Fruit fly (Drosophila melanogaster) whole organism, embryonic: ENCODE data around the gene Ilk.

ENCODE experiments used
- Adf1 ChIP-seq: fragments of 200-800 bp; sonication (Bioruptor generic); IDR thresholded peaks from 2 replicates; pipeline ENCODE4 v1.3.6; 2022; ENCODE audit warnings: missing biosample characterization, missing genetic modification characterization
- BtbVII ChIP-seq: fragments of 200-800 bp; sonication (Bioruptor generic); optimal IDR thresholded peaks from 3 replicates; lab custom pipeline; 2017; ENCODE audit warnings: missing biosample characterization, mild to moderate bottlenecking, missing genetic modification characterization
- C15 ChIP-seq: fragments of 200-800 bp; sonication (Bioruptor generic); IDR thresholded peaks from 3 replicates; pipeline ENCODE4 v1.3.6; 2022; ENCODE audit warnings: missing biosample characterization, missing genetic modification characterization
- CG11504 ChIP-seq: fragments of 200-800 bp; sonication (Bioruptor generic); optimal IDR thresholded peaks from 3 replicates; lab custom pipeline; 2019; ENCODE audit warnings: missing biosample characterization, mild to moderate bottlenecking, missing genetic modification characterization, moderate library complexity
- CG12942 ChIP-seq: fragments of 200-800 bp; sonication (Bioruptor generic); optimal IDR thresholded peaks from 3 replicates; lab custom pipeline; 2016; ENCODE audit warnings: missing biosample characterization, missing genetic modification characterization
- CG13123 ChIP-seq: fragments of 200-800 bp; sonication (Bioruptor generic); optimal IDR thresholded peaks from 2 replicates; lab custom pipeline; 2016; ENCODE audit warnings: missing biosample characterization, missing genetic modification characterization
- CG15073 ChIP-seq: fragments of 200-800 bp; sonication (Bioruptor generic); optimal IDR thresholded peaks from 2 replicates; lab custom pipeline; 2016; ENCODE audit warnings: missing biosample characterization, missing genetic modification characterization
- CG15269 ChIP-seq: fragments of 200-800 bp; sonication (Bioruptor generic); optimal IDR thresholded peaks from 2 replicates; lab custom pipeline; 2018; ENCODE audit warnings: missing biosample characterization, mild to moderate bottlenecking, missing genetic modification characterization, moderate library complexity
- CG17568 ChIP-seq: fragments of 200-800 bp; sonication (Bioruptor generic); optimal IDR thresholded peaks from 2 replicates; lab custom pipeline; 2018; ENCODE audit warnings: missing biosample characterization, mild to moderate bottlenecking, missing genetic modification characterization, moderate library complexity
- CG18619 ChIP-seq: fragments of 200-800 bp; sonication (Bioruptor generic); optimal IDR thresholded peaks from 3 replicates; lab custom pipeline; 2017; ENCODE audit warnings: missing biosample characterization, mild to moderate bottlenecking, missing genetic modification characterization
- CG2120 ChIP-seq: fragments of 200-800 bp; sonication (Bioruptor generic); optimal IDR thresholded peaks from 3 replicates; lab custom pipeline; 2016; ENCODE audit warnings: missing biosample characterization, missing genetic modification characterization
- CG2129 ChIP-seq: fragments of 200-800 bp; sonication (Bioruptor generic); IDR thresholded peaks from 2 replicates; pipeline ENCODE4 v1.3.6; 2022; ENCODE audit warnings: missing biosample characterization, missing genetic modification characterization; ENCODE audit not compliant: partially characterized antibody
- CG7839 ChIP-seq: fragments of 200-800 bp; sonication (Bioruptor generic); optimal IDR thresholded peaks from 3 replicates; lab custom pipeline; 2018; ENCODE audit warnings: missing biosample characterization, mild to moderate bottlenecking, missing genetic modification characterization, moderate library complexity
- CG8944 ChIP-seq: fragments of 200-800 bp; sonication (Bioruptor generic); optimal IDR thresholded peaks from 3 replicates; lab custom pipeline; 2016; ENCODE audit warnings: missing biosample characterization, missing genetic modification characterization
- CG9932 ChIP-seq: fragments of 200-800 bp; sonication (Bioruptor generic); IDR thresholded peaks from 2 replicates; pipeline ENCODE4 v1.3.6; 2022; ENCODE audit warnings: missing biosample characterization, missing genetic modification characterization
- Dip2 ChIP-seq: fragments of 200-800 bp; sonication (Bioruptor generic); IDR thresholded peaks from 2 replicates; pipeline ENCODE4 v1.3.6; 2022; ENCODE audit warnings: missing biosample characterization, missing genetic modification characterization
- Doc2 ChIP-seq: fragments of 200-800 bp; sonication (Bioruptor generic); IDR thresholded peaks from 2 replicates; pipeline ENCODE4 v1.3.6; 2022; ENCODE audit warnings: missing biosample characterization, missing genetic modification characterization
- Dp ChIP-seq: fragments of 200-800 bp; sonication (Bioruptor generic); optimal IDR thresholded peaks from 2 replicates; lab custom pipeline; 2018; ENCODE audit warnings: missing biosample characterization, mild to moderate bottlenecking, missing genetic modification characterization, moderate library complexity
- E2f2 ChIP-seq: fragments of 200-800 bp; sonication (Bioruptor generic); IDR thresholded peaks from 2 replicates; pipeline ENCODE4 v1.3.6; 2022; ENCODE audit warnings: missing biosample characterization, missing genetic modification characterization
- H2.0 ChIP-seq: fragments of 200-800 bp; sonication (Bioruptor generic); IDR thresholded peaks from 2 replicates; pipeline ENCODE4 v1.3.6; 2022; ENCODE audit warnings: missing biosample characterization, missing genetic modification characterization
- HmgD ChIP-seq: fragments of 200-800 bp; sonication (Bioruptor generic); optimal IDR thresholded peaks from 3 replicates; lab custom pipeline; 2016; ENCODE audit warnings: missing biosample characterization, missing genetic modification characterization
- Hr78 ChIP-seq, 2 experiments: fragments of 200-800 bp in 1 of 2; fragments of >200 bp in 1 of 2; sonication (Bioruptor generic) in 1 of 2; optimal IDR thresholded peaks; 2 replicates each; lab custom pipeline; 2017 to 2019; ENCODE audit warnings: missing biosample characterization in 2 of 2, missing genetic modification characterization in 2 of 2, mild to moderate bottlenecking in 1 of 2, moderate library complexity in 1 of 2
- Mrtf ChIP-seq: fragments of 200-800 bp; sonication (Bioruptor generic); IDR thresholded peaks from 3 replicates; pipeline ENCODE4 v1.3.6; 2022; ENCODE audit warnings: missing biosample characterization, missing genetic modification characterization
- Neu2 ChIP-seq: fragments of 200-800 bp; sonication (Bioruptor generic); optimal IDR thresholded peaks from 3 replicates; lab custom pipeline; 2016; ENCODE audit warnings: missing biosample characterization, missing genetic modification characterization, borderline replicate concordance
- Sry-δ ChIP-seq: fragments of 200-800 bp; sonication (Bioruptor generic); optimal IDR thresholded peaks from 2 replicates; lab custom pipeline; 2016; ENCODE audit warnings: missing biosample characterization, missing genetic modification characterization
- Stat92E ChIP-seq, 3 experiments: fragments of >200 bp in 2 of 3; fragments of 200-800 bp in 1 of 3; sonication (Bioruptor generic) in 1 of 3; optimal IDR thresholded peaks; 2 replicates each; lab custom pipeline; 2017 to 2019; ENCODE audit warnings: missing biosample characterization in 3 of 3, missing genetic modification characterization in 3 of 3, mild to moderate bottlenecking in 1 of 3, moderate library complexity in 1 of 3
- Xrp1 ChIP-seq: fragments of 200-800 bp; sonication (Bioruptor generic); IDR thresholded peaks from 2 replicates; pipeline ENCODE4 v1.3.6; 2022; ENCODE audit warnings: missing biosample characterization, missing genetic modification characterization
- YL-1 ChIP-seq: fragments of 200-800 bp; sonication (Bioruptor generic); optimal IDR thresholded peaks from 3 replicates; lab custom pipeline; 2017; ENCODE audit warnings: missing biosample characterization, mild to moderate bottlenecking, missing genetic modification characterization
- abd-A ChIP-seq: fragments of 200-800 bp; sonication (Bioruptor generic); optimal IDR thresholded peaks from 3 replicates; lab custom pipeline; 2019; ENCODE audit warnings: missing biosample characterization, mild to moderate bottlenecking, missing genetic modification characterization, moderate library complexity
- ara ChIP-seq: fragments of 200-800 bp; sonication (Bioruptor generic); IDR thresholded peaks from 2 replicates; pipeline ENCODE4 v1.3.6; 2022; ENCODE audit warnings: missing biosample characterization, missing genetic modification characterization
- bigmax ChIP-seq: fragments of 200-800 bp; sonication (Bioruptor generic); optimal IDR thresholded peaks from 2 replicates; lab custom pipeline; 2018; ENCODE audit warnings: missing biosample characterization, mild to moderate bottlenecking, missing genetic modification characterization
- chn ChIP-seq: fragments of 200-800 bp; sonication (Bioruptor generic); optimal IDR thresholded peaks from 2 replicates; lab custom pipeline; 2016; ENCODE audit warnings: missing biosample characterization, missing genetic modification characterization
- corto ChIP-seq: fragments of 200-800 bp; sonication (Bioruptor generic); optimal IDR thresholded peaks from 2 replicates; lab custom pipeline; 2016; ENCODE audit warnings: missing biosample characterization, mild to moderate bottlenecking, missing genetic modification characterization, moderate library complexity
- crc ChIP-seq: fragments of 200-800 bp; sonication (Bioruptor generic); optimal IDR thresholded peaks from 2 replicates; lab custom pipeline; 2016; ENCODE audit warnings: missing biosample characterization, missing genetic modification characterization
- crol ChIP-seq: fragments of 200-800 bp; sonication (Bioruptor generic); IDR thresholded peaks from 2 replicates; pipeline ENCODE4 v1.3.6; 2022; ENCODE audit warnings: missing biosample characterization, missing genetic modification characterization
- disco-r ChIP-seq: fragments of 200-800 bp; sonication (Bioruptor generic); optimal IDR thresholded peaks from 2 replicates; lab custom pipeline; 2016; ENCODE audit warnings: missing biosample characterization, missing genetic modification characterization
- hkb ChIP-seq, 2 experiments: fragments of 200-800 bp in 1 of 2; fragments of >200 bp in 1 of 2; sonication (Bioruptor generic) in 1 of 2; IDR thresholded peaks in 1 of 2; optimal IDR thresholded peaks in 1 of 2; 2 replicates each; pipeline versions ENCODE4 v1.3.6 to Lab custom; 2017 to 2022; ENCODE audit warnings: missing biosample characterization in 1 of 2, missing genetic modification characterization in 1 of 2
- klu ChIP-seq: fragments of 200-800 bp; sonication (Bioruptor generic); IDR thresholded peaks from 2 replicates; pipeline ENCODE4 v1.3.6; 2022; ENCODE audit warnings: missing biosample characterization, missing genetic modification characterization
- lab ChIP-seq: fragments of 200-800 bp; sonication (Bioruptor generic); optimal IDR thresholded peaks from 3 replicates; lab custom pipeline; 2017; ENCODE audit warnings: missing biosample characterization, missing genetic modification characterization, mild to moderate bottlenecking, moderate library complexity, missing genetic modification reagents
- lilli ChIP-seq: fragments of 200-800 bp; sonication (Bioruptor generic); optimal IDR thresholded peaks from 3 replicates; lab custom pipeline; 2016; ENCODE audit warnings: missing biosample characterization, missing genetic modification characterization
- lov ChIP-seq, 2 experiments: fragments of 200-800 bp in 1 of 2; fragments of >200 bp in 1 of 2; sonication (Bioruptor generic) in 1 of 2; IDR thresholded peaks in 1 of 2; optimal IDR thresholded peaks in 1 of 2; 2 replicates in 1 of 2; 3 replicates in 1 of 2; pipeline versions ENCODE4 v1.3.6 to Lab custom; 2017 to 2022; ENCODE audit warnings: missing biosample characterization in 1 of 2, missing genetic modification characterization in 1 of 2
- phol ChIP-seq: fragments of 200-800 bp; sonication (Bioruptor generic); optimal IDR thresholded peaks from 3 replicates; lab custom pipeline; 2018; ENCODE audit warnings: missing biosample characterization, mild to moderate bottlenecking, missing genetic modification characterization, moderate library complexity
- pnt ChIP-seq: fragments of 200-800 bp; sonication (Bioruptor generic); optimal IDR thresholded peaks from 3 replicates; lab custom pipeline; 2016; ENCODE audit warnings: missing biosample characterization, missing genetic modification characterization
- repo ChIP-seq: fragments of 200-800 bp; sonication (Bioruptor generic); optimal IDR thresholded peaks from 2 replicates; lab custom pipeline; 2016; ENCODE audit warnings: missing biosample characterization, missing genetic modification characterization
- ro ChIP-seq: fragments of 200-800 bp; sonication (Bioruptor generic); IDR thresholded peaks from 2 replicates; pipeline ENCODE4 v1.3.6; 2022; ENCODE audit warnings: missing biosample characterization, missing genetic modification characterization
- tll ChIP-seq, 2 experiments: fragments of 200-800 bp in 1 of 2; fragments of >200 bp in 1 of 2; sonication (Bioruptor generic) in 1 of 2; optimal IDR thresholded peaks; 2 replicates each; lab custom pipeline; 2017 to 2019; ENCODE audit warnings: missing biosample characterization in 2 of 2, missing genetic modification characterization in 2 of 2, mild to moderate bottlenecking in 1 of 2, moderate library complexity in 1 of 2
- toy ChIP-seq: fragments of 200-800 bp; sonication (Bioruptor generic); IDR thresholded peaks from 2 replicates; pipeline ENCODE4 v1.3.6; 2022; ENCODE audit warnings: missing biosample characterization, missing genetic modification characterization
- yki ChIP-seq: fragments of >200 bp; optimal IDR thresholded peaks from 3 replicates; lab custom pipeline; 2018

Ilk gene

DNA sequence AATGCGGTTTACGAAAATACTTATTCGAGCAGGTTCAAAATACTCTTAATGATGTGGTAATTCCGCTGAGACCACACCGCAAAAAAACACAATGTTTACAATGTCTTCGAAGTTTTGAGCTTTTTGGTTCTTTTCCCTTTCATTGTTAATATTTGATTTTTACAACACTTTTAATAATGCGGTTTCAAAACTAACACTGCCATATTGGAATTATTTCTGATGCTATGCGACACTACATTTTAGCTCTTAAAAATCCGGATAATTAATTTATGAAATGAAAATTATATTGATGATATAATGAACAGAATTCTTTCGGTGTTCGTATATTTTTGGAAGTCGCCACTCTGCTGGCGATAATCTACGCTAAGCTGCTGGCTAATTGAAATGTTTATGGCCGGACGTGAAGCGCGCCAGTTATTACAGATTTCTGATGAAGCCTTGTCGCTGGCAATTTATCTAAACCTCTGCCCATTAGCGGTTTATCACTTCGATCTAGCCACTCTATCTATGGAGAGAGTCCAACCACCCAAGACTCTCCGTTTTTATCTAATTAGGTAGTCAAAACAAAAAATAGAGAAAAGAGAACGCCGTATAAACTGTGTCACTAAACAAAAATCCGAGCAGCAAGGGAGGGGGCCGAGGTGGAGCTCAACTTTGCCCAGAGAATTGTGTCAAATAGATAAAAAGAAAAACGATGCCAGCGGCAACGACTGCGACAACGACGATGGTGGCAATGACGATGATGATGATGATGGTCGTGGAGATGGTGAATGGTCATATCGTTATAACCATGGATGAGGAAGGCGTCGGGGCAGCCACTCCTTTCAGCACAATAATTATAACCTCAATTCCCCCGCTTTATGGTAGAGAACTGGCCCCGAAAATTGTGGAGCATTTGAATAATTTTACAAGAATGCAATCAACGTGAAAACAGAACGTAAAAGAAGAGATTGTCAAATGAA is 39.6 kb downstream of the Ilk start (continued):
- TF ChIP-seq Dip2 (GFP tag; lab: Robert Waterston, UW) (no peak), CG11504 (tag; lab: Kevin White, UChicago) (peak; percentile 15), klu (GFP tag; lab: Robert Waterston, UW) (no peak), phol (no peak), CG7839 (tag; lab: Kevin White, UChicago) (no peak), YL-1 (GFP tag; lab: Kevin White, UChicago) (no peak), repo (GFP tag; lab: Kevin White, UChicago) (no peak), CG2129 (GFP tag; lab: Robert Waterston, UW) (no peak), C15 (GFP tag; lab: Robert Waterston, UW) (no peak), CG2120 (peak; percentile 17), Xrp1 (GFP tag; lab: Robert Waterston, UW) (no peak), abd-A (tag; lab: Kevin White, UChicago) (peak; percentile 81), Mrtf (no peak), BtbVII (no peak), CG8944 (no peak), CG15269 (tag; lab: Kevin White, UChicago) (no peak), CG12942 (no peak), Doc2 (GFP tag; lab: Robert Waterston, UW) (no peak), H2.0 (GFP tag; lab: Robert Waterston, UW) (no peak), CG17568 (GFP tag; lab: Kevin White, UChicago) (no peak), HmgD (no peak), bigmax (GFP tag; lab: Kevin White, UChicago) (peak; percentile 32), Adf1 (GFP tag; lab: Robert Waterston, UW) (no peak), pnt (no peak), ara (GFP tag; lab: Robert Waterston, UW) (no peak), Hr78 (GFP tag; optimal IDR thresholded peaks at IDR 0.05; lab: Kevin White, UChicago) (peak in 1 of 2 experiments; percentile 69), Dp (GFP tag; lab: Kevin White, UChicago) (no peak), Neu2 (GFP tag; lab: Kevin White, UChicago) (no peak), CG9932 (GFP tag; lab: Robert Waterston, UW) (no peak), Sry-δ (no peak), CG15073 (GFP tag; lab: Kevin White, UChicago) (no peak), toy (GFP tag; lab: Robert Waterston, UW) (no peak), E2f2 (no peak), disco-r (no peak), corto (GFP tag; lab: Kevin White, UChicago) (peak; percentile 14), CG18619 (no peak), lab (GFP tag; lab: Kevin White, UChicago) (no peak), chn (GFP tag; lab: Kevin White, UChicago) (no peak), yki (lab: Kevin White, UChicago) (no peak), lov (optimal IDR thresholded peaks at IDR 0.05; lab: Kevin White, UChicago) (no peak), lov (GFP tag; IDR thresholded peaks at IDR 0.05; lab: Robert Waterston, UW) (no peak), lilli (no peak), tll (GFP tag; optimal IDR thresholded peaks at IDR 0.05; lab: Kevin White, UChicago) (no peak), crc (GFP tag; lab: Kevin White, UChicago) (no peak), Stat92E (GFP tag; optimal IDR thresholded peaks at IDR 0.05; lab: Kevin White, UChicago) (peak in 1 of 3 experiments; percentile 4), ro (no peak), crol (GFP tag; lab: Robert Waterston, UW) (peak; percentile 58), CG13123 (GFP tag; lab: Kevin White, UChicago) (no peak), hkb (optimal IDR thresholded peaks at IDR 0.05; lab: Kevin White, UChicago) (no peak), hkb (GFP tag; IDR thresholded peaks at IDR 0.05; lab: Robert Waterston, UW) (no peak)
